Fruit fly (Drosophila melanogaster) whole organism, embryonic: Measurements from ENCODE around the gene CG12951.

Experiments used
- Awh ChIP-seq: fragments of 200-800 bp; sonication (Bioruptor generic); IDR thresholded peaks from 2 replicates; pipeline ENCODE4, ENCODE4 v1.3.6; 2022; ENCODE audit warnings: missing biosample characterization, missing genetic modification characterization
- B-H2 ChIP-seq: fragments of 200-800 bp; sonication (Bioruptor generic); optimal IDR thresholded peaks from 2 replicates; lab custom pipeline; 2018; ENCODE audit warnings: missing biosample characterization, mild to moderate bottlenecking, missing genetic modification characterization
- C15 ChIP-seq: fragments of 200-800 bp; sonication (Bioruptor generic); IDR thresholded peaks from 3 replicates; pipeline ENCODE4 v1.3.6; 2022; ENCODE audit warnings: missing biosample characterization, missing genetic modification characterization
- CG1024 ChIP-seq: fragments of 200-800 bp; sonication (Bioruptor generic); IDR thresholded peaks from 2 replicates; pipeline ENCODE4 v1.3.6; 2022; ENCODE audit warnings: missing biosample characterization, missing genetic modification characterization
- CG10267 ChIP-seq: fragments of 200-800 bp; sonication (Bioruptor generic); optimal IDR thresholded peaks from 2 replicates; lab custom pipeline; 2018; ENCODE audit warnings: missing biosample characterization, mild to moderate bottlenecking, missing genetic modification characterization, moderate library complexity
- CG10543 ChIP-seq: fragments of 200-800 bp; sonication (Bioruptor generic); optimal IDR thresholded peaks from 3 replicates; lab custom pipeline; 2017; ENCODE audit warnings: missing biosample characterization, mild to moderate bottlenecking, missing genetic modification characterization, moderate library complexity
- CG10959 ChIP-seq: fragments of 200-800 bp; sonication (Bioruptor generic); IDR thresholded peaks from 2 replicates; pipeline ENCODE4 v1.3.6; 2022; ENCODE audit warnings: missing biosample characterization, missing genetic modification characterization
- CG11504 ChIP-seq: fragments of 200-800 bp; sonication (Bioruptor generic); optimal IDR thresholded peaks from 3 replicates; lab custom pipeline; 2019; ENCODE audit warnings: missing biosample characterization, mild to moderate bottlenecking, missing genetic modification characterization, moderate library complexity
- CG11560 ChIP-seq: fragments of 200-800 bp; sonication (Bioruptor generic); IDR thresholded peaks from 3 replicates; pipeline ENCODE4 v1.3.6; 2022; ENCODE audit warnings: missing biosample characterization, missing genetic modification characterization
- CG12299 ChIP-seq: fragments of 200-800 bp; sonication (Bioruptor generic); optimal IDR thresholded peaks from 2 replicates; lab custom pipeline; 2018; ENCODE audit warnings: missing biosample characterization, mild to moderate bottlenecking, missing genetic modification characterization
- CG13296 ChIP-seq: fragments of 200-800 bp; sonication (Bioruptor generic); optimal IDR thresholded peaks from 3 replicates; lab custom pipeline; 2018; ENCODE audit warnings: missing biosample characterization, mild to moderate bottlenecking, missing genetic modification characterization
- CG15073 ChIP-seq: fragments of 200-800 bp; sonication (Bioruptor generic); optimal IDR thresholded peaks from 2 replicates; lab custom pipeline; 2016; ENCODE audit warnings: missing biosample characterization, missing genetic modification characterization
- CG16813 ChIP-seq: fragments of 200-800 bp; sonication (Bioruptor generic); IDR thresholded peaks from 3 replicates; pipeline ENCODE4 v1.3.6; 2022; ENCODE audit warnings: missing biosample characterization, missing genetic modification characterization; ENCODE audit not compliant: partially characterized antibody
- CG17829 ChIP-seq: fragments of 200-800 bp; optimal IDR thresholded peaks from 2 replicates; lab custom pipeline; 2019; ENCODE audit warnings: missing biosample characterization, mild to moderate bottlenecking, missing genetic modification characterization, moderate library complexity
- CG18619 ChIP-seq: fragments of 200-800 bp; sonication (Bioruptor generic); optimal IDR thresholded peaks from 3 replicates; lab custom pipeline; 2017; ENCODE audit warnings: missing biosample characterization, mild to moderate bottlenecking, missing genetic modification characterization
- CG2875 ChIP-seq: fragments of 200-800 bp; sonication (Bioruptor generic); optimal IDR thresholded peaks from 2 replicates; lab custom pipeline; 2017; ENCODE audit warnings: missing biosample characterization, mild to moderate bottlenecking, missing genetic modification characterization, missing genetic modification reagents
- CG2889 ChIP-seq: fragments of 200-800 bp; sonication (Bioruptor generic); IDR thresholded peaks from 3 replicates; pipeline ENCODE4 v1.3.6; 2022; ENCODE audit warnings: missing biosample characterization, missing genetic modification characterization
- CG32532 ChIP-seq: fragments of 200-800 bp; sonication (Bioruptor generic); IDR thresholded peaks from 2 replicates; pipeline ENCODE4 v1.3.6; 2022; ENCODE audit warnings: missing biosample characterization, missing genetic modification characterization
- CG32767 ChIP-seq: fragments of 200-800 bp; sonication (Bioruptor generic); IDR thresholded peaks from 2 replicates; pipeline ENCODE4 v1.3.6; 2022; ENCODE audit warnings: missing biosample characterization, missing genetic modification characterization
- CG3281 ChIP-seq: fragments of 200-800 bp; sonication (Bioruptor generic); optimal IDR thresholded peaks from 3 replicates; lab custom pipeline; 2017; ENCODE audit warnings: missing biosample characterization, mild to moderate bottlenecking, missing genetic modification characterization
- CG3407 ChIP-seq: fragments of 200-800 bp; sonication (Bioruptor generic); optimal IDR thresholded peaks from 2 replicates; lab custom pipeline; 2018; ENCODE audit warnings: missing biosample characterization, mild to moderate bottlenecking, missing genetic modification characterization
- CG34224 ChIP-seq: fragments of 200-800 bp; sonication (Bioruptor generic); IDR thresholded peaks from 3 replicates; pipeline ENCODE4 v1.3.6; 2022; ENCODE audit warnings: missing biosample characterization, missing genetic modification characterization; ENCODE audit not compliant: partially characterized antibody
- CG5953 ChIP-seq: fragments of 200-800 bp; sonication (Bioruptor generic); IDR thresholded peaks from 2 replicates; pipeline ENCODE4 v1.3.6; 2022; ENCODE audit warnings: missing biosample characterization, missing genetic modification characterization
- CG6765 ChIP-seq: fragments of 200-800 bp; sonication (Bioruptor generic); optimal IDR thresholded peaks from 3 replicates; lab custom pipeline; 2017; ENCODE audit warnings: missing biosample characterization, mild to moderate bottlenecking, missing genetic modification characterization
- CG7556 ChIP-seq: fragments of 200-800 bp; sonication (Bioruptor generic); optimal IDR thresholded peaks from 2 replicates; lab custom pipeline; 2017; ENCODE audit warnings: missing biosample characterization, mild to moderate bottlenecking, missing genetic modification characterization
- CG8089 ChIP-seq: fragments of 200-800 bp; sonication (Bioruptor generic); optimal IDR thresholded peaks from 3 replicates; lab custom pipeline; 2016; ENCODE audit warnings: missing biosample characterization, missing genetic modification characterization
- CG8924 ChIP-seq: fragments of 200-800 bp; optimal IDR thresholded peaks from 3 replicates; lab custom pipeline; 2019; ENCODE audit warnings: missing biosample characterization, mild to moderate bottlenecking, missing genetic modification characterization, moderate library complexity
- CG9727 ChIP-seq: fragments of 200-800 bp; sonication (Bioruptor generic); optimal IDR thresholded peaks from 3 replicates; lab custom pipeline; 2017; ENCODE audit warnings: missing biosample characterization, mild to moderate bottlenecking, missing genetic modification characterization
- CG9876 ChIP-seq: fragments of 200-800 bp; sonication (Bioruptor generic); optimal IDR thresholded peaks from 2 replicates; lab custom pipeline; 2016; ENCODE audit warnings: missing biosample characterization, missing genetic modification characterization
- CHES-1-like ChIP-seq: fragments of 200-800 bp; sonication (Bioruptor generic); optimal IDR thresholded peaks from 2 replicates; lab custom pipeline; 2016; ENCODE audit warnings: missing biosample characterization, missing genetic modification characterization
- CoRest ChIP-seq: fragments of 200-800 bp; sonication (Bioruptor generic); optimal IDR thresholded peaks from 3 replicates; lab custom pipeline; 2018; ENCODE audit warnings: missing biosample characterization, mild to moderate bottlenecking, missing genetic modification characterization, moderate library complexity
- CrebB ChIP-seq: fragments of 200-800 bp; sonication (Bioruptor generic); optimal IDR thresholded peaks from 3 replicates; lab custom pipeline; 2018; ENCODE audit warnings: missing biosample characterization, mild to moderate bottlenecking, missing genetic modification characterization
- Dll ChIP-seq: fragments of 200-800 bp; sonication (Bioruptor generic); IDR thresholded peaks from 4 replicates; pipeline ENCODE4 v1.3.6; 2022; ENCODE audit warnings: missing biosample characterization, missing genetic modification characterization; ENCODE audit not compliant: partially characterized antibody
- Hr3 ChIP-seq: fragments of 200-800 bp; sonication (Bioruptor generic); optimal IDR thresholded peaks from 3 replicates; lab custom pipeline; 2016; ENCODE audit warnings: missing biosample characterization, missing genetic modification characterization
- Lim3 ChIP-seq: fragments of 200-800 bp; sonication (Bioruptor generic); IDR thresholded peaks from 2 replicates; pipeline ENCODE4 v1.3.6; 2022; ENCODE audit warnings: missing biosample characterization, missing genetic modification characterization
- NC2β ChIP-seq: fragments of 200-800 bp; sonication (Bioruptor generic); optimal IDR thresholded peaks from 2 replicates; lab custom pipeline; 2016; ENCODE audit warnings: missing biosample characterization, missing genetic modification characterization
- Nf-YA ChIP-seq: fragments of 200-800 bp; sonication (Bioruptor generic); IDR thresholded peaks from 2 replicates; pipeline ENCODE4 v1.3.6; 2022; ENCODE audit warnings: missing biosample characterization, missing genetic modification characterization
- Oli ChIP-seq: fragments of 200-800 bp; sonication (Bioruptor generic); optimal IDR thresholded peaks from 2 replicates; lab custom pipeline; 2018; ENCODE audit warnings: missing biosample characterization, mild to moderate bottlenecking, missing genetic modification characterization, moderate library complexity
- Opbp ChIP-seq: fragments of 200-800 bp; sonication (Bioruptor generic); IDR thresholded peaks from 3 replicates; pipeline ENCODE4 v1.3.6; 2022; ENCODE audit warnings: missing biosample characterization, missing genetic modification characterization; ENCODE audit not compliant: partially characterized antibody
- Sox102F ChIP-seq: fragments of 200-800 bp; sonication (Bioruptor generic); optimal IDR thresholded peaks from 2 replicates; lab custom pipeline; 2018; ENCODE audit warnings: missing biosample characterization, mild to moderate bottlenecking, missing genetic modification characterization, moderate library complexity
- chn ChIP-seq: fragments of 200-800 bp; sonication (Bioruptor generic); optimal IDR thresholded peaks from 2 replicates; lab custom pipeline; 2016; ENCODE audit warnings: missing biosample characterization, missing genetic modification characterization
- da ChIP-seq: fragments of 200-800 bp; sonication (Bioruptor generic); optimal IDR thresholded peaks from 2 replicates; lab custom pipeline; 2016; ENCODE audit warnings: missing biosample characterization, missing genetic modification characterization
- dmrt99B ChIP-seq: fragments of 200-800 bp; sonication (Bioruptor generic); optimal IDR thresholded peaks from 2 replicates; lab custom pipeline; 2018; ENCODE audit warnings: missing biosample characterization, mild to moderate bottlenecking, missing genetic modification characterization, moderate library complexity
- gt ChIP-seq: fragments of 200-800 bp; sonication (Bioruptor generic); IDR thresholded peaks from 2 replicates; pipeline ENCODE4 v1.3.6; 2022; ENCODE audit warnings: missing biosample characterization, missing genetic modification characterization
- jumu ChIP-seq: fragments of 200-800 bp; sonication (Bioruptor generic); optimal IDR thresholded peaks from 3 replicates; lab custom pipeline; 2016; ENCODE audit warnings: missing biosample characterization, missing genetic modification characterization
- klu ChIP-seq: fragments of 200-800 bp; sonication (Bioruptor generic); IDR thresholded peaks from 2 replicates; pipeline ENCODE4 v1.3.6; 2022; ENCODE audit warnings: missing biosample characterization, missing genetic modification characterization
- knrl ChIP-seq: fragments of 200-800 bp; sonication (Bioruptor generic); IDR thresholded peaks from 3 replicates; pipeline ENCODE4 v1.3.6; 2022; ENCODE audit warnings: missing biosample characterization, missing genetic modification characterization; ENCODE audit not compliant: partially characterized antibody
- odd ChIP-seq: fragments of 200-800 bp; sonication (Bioruptor generic); optimal IDR thresholded peaks from 2 replicates; lab custom pipeline; 2017; ENCODE audit warnings: missing biosample characterization, mild to moderate bottlenecking, missing genetic modification characterization
- pb ChIP-seq: fragments of 200-800 bp; sonication (Bioruptor generic); optimal IDR thresholded peaks from 3 replicates; lab custom pipeline; 2016; ENCODE audit warnings: missing biosample characterization, missing genetic modification characterization
- row ChIP-seq: fragments of 200-800 bp; sonication (Bioruptor generic); IDR thresholded peaks from 3 replicates; pipeline ENCODE4 v1.3.6; 2022; ENCODE audit warnings: missing biosample characterization, missing genetic modification characterization
- sqz ChIP-seq: fragments of 200-800 bp; sonication (Bioruptor generic); optimal IDR thresholded peaks from 3 replicates; lab custom pipeline; 2018; ENCODE audit warnings: missing biosample characterization, mild to moderate bottlenecking, missing genetic modification characterization

CG12951 gene

dm6 chr3R:9344791-9345208 is 14.7 kb upstream of the CG12951 start (continued):
- TF ChIP-seq gt (GFP tag; lab: Robert Waterston, UW) (no peak), sqz (GFP tag; lab: Kevin White, UChicago) (no peak), CG17829 (no peak), CG13296 (GFP tag; lab: Kevin White, UChicago) (no peak), CG10543 (GFP tag; lab: Kevin White, UChicago) (peak; percentile 1), row (GFP tag; lab: Robert Waterston, UW) (peak; percentile 54; the same call in 2 of the 3 replicates), CG9727 (GFP tag; lab: Kevin White, UChicago) (peak; percentile 4), knrl (GFP tag; lab: Robert Waterston, UW) (no peak), Awh (GFP tag; lab: Robert Waterston, UW) (peak; percentile 53; the same call in 1 of the 2 replicates), CrebB (tag; lab: Kevin White, UChicago) (no peak), CG2875 (GFP tag; lab: Kevin White, UChicago) (peak; percentile 30), chn (GFP tag; lab: Kevin White, UChicago) (no peak), CHES-1-like (GFP tag; lab: Kevin White, UChicago) (no peak), CG6765 (no peak), B-H2 (GFP tag; lab: Kevin White, UChicago) (no peak), CG15073 (GFP tag; lab: Kevin White, UChicago) (peak; percentile 3), Lim3 (GFP tag; lab: Robert Waterston, UW) (no peak), CG11560 (tag; lab: Robert Waterston, UW) (no peak), CG12299 (tag; lab: Kevin White, UChicago) (no peak), CG8924 (tag; lab: Kevin White, UChicago) (peak; percentile 19), CG9876 (no peak), pb (no peak), CG16813 (no peak), NC2β (no peak), CG3281 (GFP tag; lab: Kevin White, UChicago) (no peak), CG32767 (no peak), Hr3 (GFP tag; lab: Kevin White, UChicago) (peak; percentile 17), CG10959 (GFP tag; lab: Robert Waterston, UW) (no peak), CG7556 (GFP tag; lab: Kevin White, UChicago) (peak; percentile 57), odd (GFP tag; lab: Kevin White, UChicago) (peak; percentile 15), CoRest (peak; percentile 62), klu (GFP tag; lab: Robert Waterston, UW) (no peak), Nf-YA (GFP tag; lab: Robert Waterston, UW) (no peak), Sox102F (peak; percentile 61), CG5953 (GFP tag; lab: Robert Waterston, UW) (no peak), C15 (GFP tag; lab: Robert Waterston, UW) (no peak), CG3407 (no peak), CG11504 (tag; lab: Kevin White, UChicago) (peak; percentile 73), jumu (no peak), dmrt99B (tag; lab: Kevin White, UChicago) (peak; percentile 71), Dll (GFP tag; lab: Robert Waterston, UW) (no peak), CG10267 (tag; lab: Kevin White, UChicago) (peak; percentile 45), da (GFP tag; lab: Kevin White, UChicago) (no peak), CG1024 (GFP tag; lab: Robert Waterston, UW) (no peak), Oli (peak; percentile 56), CG34224 (no peak), Opbp (GFP tag; lab: Robert Waterston, UW) (no peak), CG8089 (GFP tag; lab: Kevin White, UChicago) (peak; percentile 25), CG18619 (GFP tag; lab: Kevin White, UChicago) (peak; percentile 30), CG32532 (GFP tag; lab: Robert Waterston, UW) (peak; percentile 44; the same call in 1 of the 2 replicates), CG2889 (GFP tag; lab: Robert Waterston, UW) (0 out of 3 replicates have a peak, but pooled peaks have one; percentile 31)
